Worm (Caenorhabditis elegans): Measurements from ENCODE around the gene mog-5.

ce11 chrII:5426054-5426453 is 26.7 kb downstream of the mog-5 start:
- TF ChIP-seq aly-2 (tag; optimal IDR thresholded peaks at IDR 0.05) (no peak), ama-1 (optimal IDR thresholded peaks at IDR 0.05) (peak; percentile 28), ztf-11 (tag; optimal IDR thresholded peaks at IDR 0.05) (no peak), lin-13 (GFP tag; optimal IDR thresholded peaks at IDR 0.05) (no peak), lsy-2 (tag; optimal IDR thresholded peaks at IDR 0.05) (peak in 1 of 2 experiments; percentile 71), zag-1 (tag; optimal IDR thresholded peaks at IDR 0.05) (no peak), fos-1 (tag; optimal IDR thresholded peaks at IDR 0.05) (peak; percentile 63), nhr-11 (tag; optimal IDR thresholded peaks at IDR 0.05) (no peak), snpc-4 (tag; optimal IDR thresholded peaks at IDR 0.05) (no peak), ceh-82 (tag; optimal IDR thresholded peaks at IDR 0.05) (no peak), egl-27 (tag; optimal IDR thresholded peaks at IDR 0.05) (no peak), F13H6.1 (tag; optimal IDR thresholded peaks at IDR 0.05) (peak; percentile 38)
